Fruit fly (Drosophila melanogaster) whole organism, embryonic: ENCODE measurements around the gene SIDL.

ENCODE experiments used
- Aef1 ChIP-seq: fragments of 200-800 bp; sonication (Bioruptor generic); IDR thresholded peaks from 3 replicates; pipeline ENCODE4 v1.3.6; 2022; ENCODE audit warnings: missing biosample characterization, missing genetic modification characterization
- Atf6 ChIP-seq: fragments of 200-800 bp; sonication (Bioruptor generic); IDR thresholded peaks from 2 replicates; pipeline ENCODE4 v1.3.6; 2022; ENCODE audit warnings: missing biosample characterization, missing genetic modification characterization
- C15 ChIP-seq: fragments of 200-800 bp; sonication (Bioruptor generic); IDR thresholded peaks from 3 replicates; pipeline ENCODE4 v1.3.6; 2022; ENCODE audit warnings: missing biosample characterization, missing genetic modification characterization
- CG12236 ChIP-seq: fragments of 200-800 bp; sonication (Bioruptor generic); optimal IDR thresholded peaks from 2 replicates; lab custom pipeline; 2016; ENCODE audit warnings: missing biosample characterization, missing genetic modification characterization
- CG13123 ChIP-seq: fragments of 200-800 bp; sonication (Bioruptor generic); optimal IDR thresholded peaks from 2 replicates; lab custom pipeline; 2016; ENCODE audit warnings: missing biosample characterization, missing genetic modification characterization
- CG14014 ChIP-seq: fragments of 200-800 bp; sonication (Bioruptor generic); IDR thresholded peaks from 2 replicates; pipeline ENCODE4 v1.3.6; 2022; ENCODE audit warnings: missing biosample characterization, missing genetic modification characterization
- CG15011 ChIP-seq: fragments of 200-800 bp; sonication (Bioruptor generic); optimal IDR thresholded peaks from 3 replicates; lab custom pipeline; 2018; ENCODE audit warnings: missing biosample characterization, mild to moderate bottlenecking, missing genetic modification characterization
- CG1529 ChIP-seq: fragments of 200-800 bp; sonication (Bioruptor generic); optimal IDR thresholded peaks from 3 replicates; lab custom pipeline; 2018; ENCODE audit warnings: missing biosample characterization, missing genetic modification characterization
- CG1603 ChIP-seq: fragments of 200-800 bp; sonication (Bioruptor generic); optimal IDR thresholded peaks from 2 replicates; lab custom pipeline; 2019; ENCODE audit warnings: missing biosample characterization, mild to moderate bottlenecking, missing genetic modification characterization, moderate library complexity
- CG17359 ChIP-seq: fragments of 200-800 bp; sonication (Bioruptor generic); optimal IDR thresholded peaks from 3 replicates; lab custom pipeline; 2018; ENCODE audit warnings: missing biosample characterization, mild to moderate bottlenecking, missing genetic modification characterization, moderate library complexity
- CG17829 ChIP-seq: fragments of 200-800 bp; optimal IDR thresholded peaks from 2 replicates; lab custom pipeline; 2019; ENCODE audit warnings: missing biosample characterization, mild to moderate bottlenecking, missing genetic modification characterization, moderate library complexity
- CG3163 ChIP-seq: fragments of 200-800 bp; sonication (Bioruptor generic); optimal IDR thresholded peaks from 3 replicates; lab custom pipeline; 2016; ENCODE audit warnings: missing biosample characterization, missing genetic modification characterization
- CG3281 ChIP-seq: fragments of 200-800 bp; sonication (Bioruptor generic); optimal IDR thresholded peaks from 3 replicates; lab custom pipeline; 2017; ENCODE audit warnings: missing biosample characterization, mild to moderate bottlenecking, missing genetic modification characterization
- CG4404 ChIP-seq: fragments of 200-800 bp; sonication (Bioruptor generic); IDR thresholded peaks from 2 replicates; pipeline ENCODE4 v1.3.6; 2022; ENCODE audit warnings: missing biosample characterization, missing genetic modification characterization
- CG4730 ChIP-seq: fragments of 200-800 bp; sonication (Bioruptor generic); IDR thresholded peaks from 2 replicates; pipeline ENCODE4 v1.3.6; 2022; ENCODE audit warnings: missing biosample characterization, missing genetic modification characterization
- CG6175 ChIP-seq: fragments of 200-800 bp; sonication (Bioruptor generic); IDR thresholded peaks from 3 replicates; pipeline ENCODE4 v1.3.6; 2022; ENCODE audit warnings: missing biosample characterization, missing genetic modification characterization
- CG6272 ChIP-seq: fragments of 200-800 bp; sonication (Bioruptor generic); IDR thresholded peaks from 2 replicates; pipeline ENCODE4 v1.3.6; 2022; ENCODE audit warnings: missing biosample characterization, missing genetic modification characterization
- CG7839 ChIP-seq: fragments of 200-800 bp; sonication (Bioruptor generic); optimal IDR thresholded peaks from 3 replicates; lab custom pipeline; 2018; ENCODE audit warnings: missing biosample characterization, mild to moderate bottlenecking, missing genetic modification characterization, moderate library complexity
- CG8359 ChIP-seq: fragments of 200-800 bp; sonication (Bioruptor generic); optimal IDR thresholded peaks from 2 replicates; lab custom pipeline; 2017; ENCODE audit warnings: missing biosample characterization, mild to moderate bottlenecking, missing genetic modification characterization, borderline replicate concordance
- CG9609 ChIP-seq: fragments of 200-800 bp; sonication (Bioruptor generic); optimal IDR thresholded peaks from 3 replicates; lab custom pipeline; 2016; ENCODE audit warnings: missing biosample characterization, missing genetic modification characterization
- Doc2 ChIP-seq: fragments of 200-800 bp; sonication (Bioruptor generic); IDR thresholded peaks from 2 replicates; pipeline ENCODE4 v1.3.6; 2022; ENCODE audit warnings: missing biosample characterization, missing genetic modification characterization
- E2f2 ChIP-seq: fragments of 200-800 bp; sonication (Bioruptor generic); IDR thresholded peaks from 2 replicates; pipeline ENCODE4 v1.3.6; 2022; ENCODE audit warnings: missing biosample characterization, missing genetic modification characterization
- Fer1 ChIP-seq: fragments of 200-800 bp; sonication (Bioruptor generic); optimal IDR thresholded peaks from 2 replicates; lab custom pipeline; 2017; ENCODE audit warnings: missing biosample characterization, mild to moderate bottlenecking, missing genetic modification characterization
- Hey ChIP-seq: fragments of 200-800 bp; sonication (Bioruptor generic); optimal IDR thresholded peaks from 3 replicates; lab custom pipeline; 2018; ENCODE audit warnings: missing biosample characterization, mild to moderate bottlenecking, missing genetic modification characterization
- HmgD ChIP-seq: fragments of 200-800 bp; sonication (Bioruptor generic); optimal IDR thresholded peaks from 3 replicates; lab custom pipeline; 2016; ENCODE audit warnings: missing biosample characterization, missing genetic modification characterization
- Hr51 ChIP-seq, 2 experiments: fragments of 200-800 bp; sonication (Bioruptor generic); optimal IDR thresholded peaks; 2 replicates in 1 of 2; 3 replicates in 1 of 2; lab custom pipeline; 2016 to 2018; ENCODE audit warnings: missing biosample characterization in 2 of 2, missing genetic modification characterization in 2 of 2, mild to moderate bottlenecking in 1 of 2, moderate library complexity in 1 of 2
- Hsf ChIP-seq: fragments of 200-800 bp; sonication (Bioruptor generic); optimal IDR thresholded peaks from 3 replicates; lab custom pipeline; 2016; ENCODE audit warnings: missing biosample characterization, missing genetic modification characterization
- MTF-1 ChIP-seq: fragments of 200-800 bp; sonication (Bioruptor generic); optimal IDR thresholded peaks from 2 replicates; lab custom pipeline; 2018; ENCODE audit warnings: missing biosample characterization, mild to moderate bottlenecking, missing genetic modification characterization, borderline replicate concordance
- Mes4 ChIP-seq: fragments of 200-800 bp; sonication (Bioruptor generic); optimal IDR thresholded peaks from 2 replicates; lab custom pipeline; 2016; ENCODE audit warnings: missing biosample characterization, missing genetic modification characterization
- NfI ChIP-seq: fragments of 200-800 bp; sonication (Bioruptor generic); optimal IDR thresholded peaks from 3 replicates; lab custom pipeline; 2018; ENCODE audit warnings: missing biosample characterization, mild to moderate bottlenecking, missing genetic modification characterization, moderate library complexity
- Tbp ChIP-seq: fragments of >200 bp; optimal IDR thresholded peaks from 2 replicates; lab custom pipeline; 2018; ENCODE audit warnings: missing biosample characterization, missing genetic modification characterization
- bab2 ChIP-seq: fragments of 200-800 bp; sonication (Bioruptor generic); optimal IDR thresholded peaks from 2 replicates; lab custom pipeline; 2016; ENCODE audit warnings: missing biosample characterization, missing genetic modification characterization
- bsh ChIP-seq, 2 experiments: fragments of 200-800 bp; sonication (Bioruptor generic); optimal IDR thresholded peaks; 2 replicates each; lab custom pipeline; 2017 to 2018; ENCODE audit warnings: mild to moderate bottlenecking in 2 of 2, missing biosample characterization in 2 of 2, missing genetic modification characterization in 2 of 2, moderate library complexity in 1 of 2
- btn ChIP-seq: fragments of 200-800 bp; sonication (Bioruptor generic); optimal IDR thresholded peaks from 2 replicates; lab custom pipeline; 2016; ENCODE audit warnings: missing biosample characterization, missing genetic modification characterization
- corto ChIP-seq: fragments of 200-800 bp; sonication (Bioruptor generic); optimal IDR thresholded peaks from 2 replicates; lab custom pipeline; 2016; ENCODE audit warnings: missing biosample characterization, mild to moderate bottlenecking, missing genetic modification characterization, moderate library complexity
- croc ChIP-seq: fragments of 200-800 bp; sonication (Bioruptor generic); conservative IDR thresholded peaks from 3 replicates; pipeline ENCODE4 v1.3.6; 2022; ENCODE audit warnings: missing biosample characterization, missing genetic modification characterization
- dimm ChIP-seq: fragments of 200-800 bp; sonication (Bioruptor generic); IDR thresholded peaks from 2 replicates; pipeline ENCODE4 v1.3.6; 2022; ENCODE audit warnings: missing biosample characterization, missing genetic modification characterization
- esg ChIP-seq: fragments of 200-800 bp; sonication (Bioruptor generic); conservative IDR thresholded peaks from 2 replicates; pipeline ENCODE4 v1.3.6; 2022; ENCODE audit warnings: missing biosample characterization, missing genetic modification characterization
- fd102C ChIP-seq: fragments of 200-800 bp; sonication (Bioruptor generic); optimal IDR thresholded peaks from 2 replicates; lab custom pipeline; 2018; ENCODE audit warnings: missing biosample characterization, mild to moderate bottlenecking, missing genetic modification characterization, moderate library complexity
- inv ChIP-seq: fragments of 200-800 bp; sonication (Bioruptor generic); IDR thresholded peaks from 2 replicates; pipeline ENCODE4 v1.3.6; 2022; ENCODE audit warnings: missing biosample characterization, missing genetic modification characterization; ENCODE audit not compliant: partially characterized antibody
- ken ChIP-seq: fragments of 200-800 bp; sonication (Bioruptor generic); IDR thresholded peaks from 3 replicates; pipeline ENCODE4 v1.3.6; 2022; ENCODE audit warnings: missing biosample characterization, missing genetic modification characterization
- lbe ChIP-seq: fragments of 200-800 bp; sonication (Bioruptor generic); optimal IDR thresholded peaks from 2 replicates; lab custom pipeline; 2016; ENCODE audit warnings: missing biosample characterization, mild to moderate bottlenecking, missing genetic modification characterization
- maf-S ChIP-seq: fragments of 200-800 bp; sonication (Bioruptor generic); optimal IDR thresholded peaks from 2 replicates; lab custom pipeline; 2016; ENCODE audit warnings: missing biosample characterization, missing genetic modification characterization
- pb ChIP-seq: fragments of 200-800 bp; sonication (Bioruptor generic); optimal IDR thresholded peaks from 3 replicates; lab custom pipeline; 2016; ENCODE audit warnings: missing biosample characterization, missing genetic modification characterization
- pho ChIP-seq: fragments of 200-800 bp; sonication (Bioruptor generic); optimal IDR thresholded peaks from 2 replicates; lab custom pipeline; 2016; ENCODE audit warnings: missing biosample characterization, missing genetic modification characterization
- repo ChIP-seq: fragments of 200-800 bp; sonication (Bioruptor generic); optimal IDR thresholded peaks from 2 replicates; lab custom pipeline; 2016; ENCODE audit warnings: missing biosample characterization, missing genetic modification characterization
- sqz ChIP-seq: fragments of 200-800 bp; sonication (Bioruptor generic); optimal IDR thresholded peaks from 3 replicates; lab custom pipeline; 2018; ENCODE audit warnings: missing biosample characterization, mild to moderate bottlenecking, missing genetic modification characterization
- sr ChIP-seq: fragments of 200-800 bp; sonication (Bioruptor generic); IDR thresholded peaks from 3 replicates; pipeline ENCODE4 v1.3.6; 2022; ENCODE audit warnings: missing biosample characterization, missing genetic modification characterization
- tll ChIP-seq, 2 experiments: fragments of 200-800 bp in 1 of 2; fragments of >200 bp in 1 of 2; sonication (Bioruptor generic) in 1 of 2; optimal IDR thresholded peaks; 2 replicates each; lab custom pipeline; 2017 to 2019; ENCODE audit warnings: missing biosample characterization in 2 of 2, missing genetic modification characterization in 2 of 2, mild to moderate bottlenecking in 1 of 2, moderate library complexity in 1 of 2
- zfh2 ChIP-seq: fragments of 200-800 bp; sonication (Bioruptor generic); optimal IDR thresholded peaks from 2 replicates; lab custom pipeline; 2016; ENCODE audit warnings: missing biosample characterization, missing genetic modification characterization

SIDL gene

dm6 chr3R:15229329-15229876, 10.7 kb upstream of the SIDL start, which contains the start of the genes Art3 and mRpS10 (continued):
- TF ChIP-seq CG17359 (tag; lab: Kevin White, UChicago) (peak; percentile 100), lbe (GFP tag; lab: Kevin White, UChicago) (peak; percentile 99), maf-S (peak; percentile 100), pho (GFP tag; lab: Kevin White, UChicago) (peak; percentile 100), CG1529 (GFP tag; lab: Kevin White, UChicago) (peak; percentile 100), esg (peak; percentile 100), MTF-1 (peak; percentile 100), Hey (tag; lab: Kevin White, UChicago) (peak; percentile 99), bab2 (peak; percentile 100), dimm (peak; percentile 100), Fer1 (GFP tag; lab: Kevin White, UChicago) (peak; percentile 100), CG14014 (GFP tag; lab: Robert Waterston, UW) (peak; percentile 100), CG3281 (GFP tag; lab: Kevin White, UChicago) (peak; percentile 100), pb (GFP tag; lab: Kevin White, UChicago) (peak; percentile 100), sr (GFP tag; lab: Robert Waterston, UW) (peak; percentile 99), Hsf (GFP tag; lab: Kevin White, UChicago) (peak; percentile 100), inv (GFP tag; lab: Robert Waterston, UW) (no peak), ken (peak; percentile 100), CG17829 (tag; lab: Kevin White, UChicago) (peak; percentile 100), CG4404 (GFP tag; lab: Robert Waterston, UW) (peak; percentile 100), NfI (peak; percentile 100), sqz (GFP tag; lab: Kevin White, UChicago) (peak; percentile 100), CG15011 (GFP tag; lab: Kevin White, UChicago) (peak; percentile 100), CG13123 (GFP tag; lab: Kevin White, UChicago) (peak; percentile 100), CG6272 (GFP tag; lab: Robert Waterston, UW) (peak; percentile 100), HmgD (GFP tag; lab: Kevin White, UChicago) (peak; percentile 99), bsh (GFP tag; optimal IDR thresholded peaks at IDR 0.05; lab: Kevin White, UChicago) (peak in 1 of 2 experiments; percentile 100), croc (GFP tag; lab: Robert Waterston, UW) (peak; percentile 100), CG8359 (GFP tag; lab: Kevin White, UChicago) (peak; percentile 97), Aef1 (GFP tag; lab: Robert Waterston, UW) (peak; percentile 100), C15 (GFP tag; lab: Robert Waterston, UW) (peak; percentile 100), fd102C (GFP tag; lab: Kevin White, UChicago) (peak; percentile 99), CG12236 (GFP tag; lab: Kevin White, UChicago) (peak; percentile 100), tll (GFP tag; optimal IDR thresholded peaks at IDR 0.05; lab: Kevin White, UChicago) (peak; percentile 3 to 96), repo (GFP tag; lab: Kevin White, UChicago) (peak; percentile 100), CG4730 (GFP tag; lab: Robert Waterston, UW) (peak; percentile 100), Mes4 (GFP tag; lab: Kevin White, UChicago) (peak; percentile 100), zfh2 (GFP tag; lab: Kevin White, UChicago) (peak; percentile 100), CG7839 (tag; lab: Kevin White, UChicago) (peak; percentile 100), Tbp (GFP tag; lab: Kevin White, UChicago) (no peak), Atf6 (GFP tag; lab: Robert Waterston, UW) (peak; percentile 100), E2f2 (peak; percentile 96), corto (no peak), Doc2 (GFP tag; lab: Robert Waterston, UW) (peak; percentile 99), btn (GFP tag; lab: Kevin White, UChicago) (peak; percentile 99), Hr51 (GFP tag; optimal IDR thresholded peaks at IDR 0.05; lab: Kevin White, UChicago) (peak; percentile 100), CG1603 (tag; lab: Kevin White, UChicago) (peak; percentile 99), CG9609 (GFP tag; lab: Kevin White, UChicago) (peak; percentile 100), CG3163 (GFP tag; lab: Kevin White, UChicago) (peak; percentile 96), CG6175 (GFP tag; lab: Robert Waterston, UW) (peak; percentile 100)
